Fruit fly (Drosophila melanogaster) whole organism, wandering third instar larva: Measurements from ENCODE around the gene CG1239.

Experiments
- Abd-B ChIP-seq: fragments of >200 bp; optimal IDR thresholded peaks from 2 replicates; lab custom pipeline; 2017; ENCODE audit warnings: missing biosample characterization, missing genetic modification characterization
- CG32264 ChIP-seq: fragments of 200-800 bp; sonication (Bioruptor generic); optimal IDR thresholded peaks from 2 replicates; lab custom pipeline; 2016; ENCODE audit warnings: missing biosample characterization, missing genetic modification characterization
- CG9705 ChIP-seq: fragments of 200-800 bp; sonication (Bioruptor generic); optimal IDR thresholded peaks from 2 replicates; lab custom pipeline; 2018; ENCODE audit warnings: missing biosample characterization, mild to moderate bottlenecking, missing genetic modification characterization
- CrebA ChIP-seq: fragments of 200-800 bp; sonication (Bioruptor generic); optimal IDR thresholded peaks from 2 replicates; lab custom pipeline; 2016; ENCODE audit warnings: missing biosample characterization, mild to moderate bottlenecking, missing genetic modification characterization, borderline replicate concordance
- Dfd ChIP-seq: fragments of >200 bp; optimal IDR thresholded peaks from 2 replicates; lab custom pipeline; 2017; ENCODE audit warnings: missing biosample characterization, missing genetic modification characterization
- Dif ChIP-seq: fragments of 200-275, 200-300 bp; sonication (Bioruptor generic); optimal IDR thresholded peaks from 2 replicates; lab custom pipeline; 2018; ENCODE audit warnings: missing biosample characterization, missing genetic modification characterization; ENCODE audit not compliant: partially characterized antibody
- GATAd ChIP-seq: sonication (Bioruptor generic); optimal IDR thresholded peaks from 2 replicates; lab custom pipeline; 2016; ENCODE audit warnings: missing biosample characterization, missing genetic modification characterization
- HLH106 ChIP-seq: fragments of 200-800 bp; optimal IDR thresholded peaks from 3 replicates; lab custom pipeline; 2019; ENCODE audit warnings: missing biosample characterization, mild to moderate bottlenecking, missing genetic modification characterization, moderate library complexity
- Hnf4 ChIP-seq: fragments of 200-800 bp; sonication (Bioruptor generic); optimal IDR thresholded peaks from 2 replicates; lab custom pipeline; 2016; ENCODE audit warnings: missing biosample characterization, mild to moderate bottlenecking, missing genetic modification characterization
- Hr78 ChIP-seq: fragments of >200 bp; optimal IDR thresholded peaks from 2 replicates; lab custom pipeline; 2017; ENCODE audit warnings: missing biosample characterization, missing genetic modification characterization
- Hr83 ChIP-seq: fragments of 200-300 bp; sonication (Bioruptor generic); optimal IDR thresholded peaks from 2 replicates; lab custom pipeline; 2016; ENCODE audit warnings: missing biosample characterization, mild to moderate bottlenecking, missing genetic modification characterization, moderate library complexity; ENCODE audit not compliant: poor library complexity, severe bottlenecking
- Jra ChIP-seq: sonication (Bioruptor generic); optimal IDR thresholded peaks from 2 replicates; lab custom pipeline; 2016; ENCODE audit warnings: missing biosample characterization, missing genetic modification characterization
- Mio ChIP-seq: sonication (Bioruptor generic); optimal IDR thresholded peaks from 2 replicates; lab custom pipeline; 2016; ENCODE audit warnings: missing biosample characterization, missing genetic modification characterization
- Myc ChIP-seq: fragments of >200 bp; optimal IDR thresholded peaks from 2 replicates; lab custom pipeline; 2017
- N ChIP-seq: fragments of >200 bp; optimal IDR thresholded peaks from 2 replicates; lab custom pipeline; 2018; ENCODE audit warnings: missing biosample characterization, missing external identifiers, missing genetic modification characterization
- OdsH ChIP-seq: fragments of 200-800 bp; sonication (Bioruptor generic); optimal IDR thresholded peaks from 2 replicates; lab custom pipeline; 2016; ENCODE audit warnings: missing biosample characterization, mild to moderate bottlenecking, missing genetic modification characterization
- Rel ChIP-seq, 2 experiments: fragments of 200-800 bp; sonication (Bioruptor generic) in 1 of 2; optimal IDR thresholded peaks; 2 replicates in 1 of 2; 3 replicates in 1 of 2; lab custom pipeline; 2016 to 2019; ENCODE audit warnings: mild to moderate bottlenecking in 2 of 2, missing biosample characterization in 2 of 2, missing genetic modification characterization in 2 of 2, moderate library complexity in 1 of 2
- Sp1 ChIP-seq: fragments of 200-800 bp; sonication (Bioruptor generic); optimal IDR thresholded peaks from 3 replicates; lab custom pipeline; 2019; ENCODE audit warnings: missing biosample characterization, mild to moderate bottlenecking, missing genetic modification characterization, moderate library complexity
- br ChIP-seq: fragments of 200-800 bp; sonication (Bioruptor generic); optimal IDR thresholded peaks from 2 replicates; lab custom pipeline; 2016; ENCODE audit warnings: missing biosample characterization, missing genetic modification characterization
- brk ChIP-seq: fragments of 200-800 bp; sonication (Bioruptor generic); optimal IDR thresholded peaks from 2 replicates; lab custom pipeline; 2016; ENCODE audit warnings: missing biosample characterization, mild to moderate bottlenecking, missing genetic modification characterization
- dl ChIP-seq, 2 experiments: fragments of 175-275, 200-275 bp in 1 of 2; fragments of 200-275 bp in 1 of 2; sonication (Bioruptor generic); optimal IDR thresholded peaks; lab custom pipeline; 2018; ENCODE audit warnings: mild to moderate bottlenecking in 2 of 2, missing biosample characterization in 2 of 2, missing genetic modification characterization in 2 of 2, moderate library complexity in 2 of 2; ENCODE audit not compliant: partially characterized antibody in 2 of 2, insufficient read depth in 1 of 2
- dmrt93B ChIP-seq: fragments of 200-800 bp; sonication (Bioruptor generic); optimal IDR thresholded peaks from 2 replicates; lab custom pipeline; 2018; ENCODE audit warnings: missing biosample characterization, mild to moderate bottlenecking, missing genetic modification characterization
- dsf ChIP-seq: sonication (Bioruptor generic); optimal IDR thresholded peaks from 2 replicates; lab custom pipeline; 2016; ENCODE audit warnings: missing biosample characterization, missing genetic modification characterization, borderline replicate concordance
- ey ChIP-seq: fragments of 200-800 bp; sonication (Bioruptor generic); optimal IDR thresholded peaks from 2 replicates; lab custom pipeline; 2016; ENCODE audit warnings: missing biosample characterization, missing genetic modification characterization
- foxo ChIP-seq, 2 experiments: fragments of 200-800 bp; sonication (Bioruptor generic); optimal IDR thresholded peaks; 2 replicates in 1 of 2; 3 replicates in 1 of 2; lab custom pipeline; 2016 to 2017; ENCODE audit warnings: missing biosample characterization in 2 of 2, missing genetic modification characterization in 2 of 2
- fru ChIP-seq: fragments of 200-800 bp; sonication (Bioruptor generic); optimal IDR thresholded peaks from 3 replicates; lab custom pipeline; 2016; ENCODE audit warnings: missing biosample characterization, mild to moderate bottlenecking, missing genetic modification characterization
- h ChIP-seq: fragments of 200-800 bp; sonication (Bioruptor generic); optimal IDR thresholded peaks from 3 replicates; lab custom pipeline; 2016; ENCODE audit warnings: missing biosample characterization, mild to moderate bottlenecking, missing genetic modification characterization
- jim ChIP-seq: fragments of 175-275, 200-325 bp; sonication (Bioruptor generic); optimal IDR thresholded peaks from 2 replicates; lab custom pipeline; 2016; ENCODE audit warnings: missing biosample characterization, mild to moderate bottlenecking, missing genetic modification characterization
- lola ChIP-seq: fragments of >200 bp; optimal IDR thresholded peaks from 2 replicates; lab custom pipeline; 2017; ENCODE audit warnings: missing biosample characterization, missing genetic modification characterization
- pan ChIP-seq: fragments of >200 bp; optimal IDR thresholded peaks from 2 replicates; lab custom pipeline; 2017
- psq ChIP-seq: fragments of 200-800 bp; sonication (Bioruptor generic); optimal IDR thresholded peaks from 3 replicates; lab custom pipeline; 2017; ENCODE audit warnings: missing biosample characterization, mild to moderate bottlenecking, missing genetic modification characterization, moderate library complexity
- rgr ChIP-seq: fragments of 200-800 bp; sonication (Bioruptor generic); optimal IDR thresholded peaks from 3 replicates; lab custom pipeline; 2016; ENCODE audit warnings: missing biosample characterization, mild to moderate bottlenecking, missing genetic modification characterization
- sage ChIP-seq: fragments of 200-800 bp; sonication (Bioruptor generic); optimal IDR thresholded peaks from 2 replicates; lab custom pipeline; 2016; ENCODE audit warnings: missing biosample characterization, mild to moderate bottlenecking, missing genetic modification characterization
- sv ChIP-seq: fragments of 200-800 bp; sonication (Bioruptor generic); optimal IDR thresholded peaks from 3 replicates; lab custom pipeline; 2016; ENCODE audit warnings: missing biosample characterization, missing genetic modification characterization
- tai ChIP-seq: sonication (Bioruptor generic); optimal IDR thresholded peaks from 2 replicates; lab custom pipeline; 2016; ENCODE audit warnings: missing biosample characterization, missing genetic modification characterization
- usp ChIP-seq: fragments of >200 bp; optimal IDR thresholded peaks from 2 replicates; lab custom pipeline; 2017; ENCODE audit warnings: missing biosample characterization, missing genetic modification characterization
- woc ChIP-seq: sonication (Bioruptor generic); optimal IDR thresholded peaks from 2 replicates; lab custom pipeline; 2016; ENCODE audit warnings: missing biosample characterization, mild to moderate bottlenecking, missing genetic modification characterization

The CG1239 gene

dm6 chr3R:5733181-5733580 lies at the start of gene CG1239:
Gene CG1239 (plus strand): TSS chr3R:5733513.
- TF ChIP-seq CrebA (GFP tag; lab: Kevin White, UChicago) (no peak), Myc (peak; percentile 68)

- TF ChIP-seq Mio (no peak), woc (GFP tag; lab: Kevin White, UChicago) (no peak), Dfd (GFP tag; lab: Kevin White, UChicago) (no peak), Hr78 (GFP tag; lab: Kevin White, UChicago) (no peak), CG32264 (GFP tag; lab: Kevin White, UChicago) (no peak), jim (GFP tag; lab: Kevin White, UChicago) (no peak)
These were observed 48.7 kb upstream of the CG1239 start for dm6 chr3R:5684550-5685118.

dm6 chr3R:5685269-5686048 lies 47.9 kb upstream of the CG1239 start, which contains the start of the genes Rab23 and plx:
Gene Rab23 (minus strand): TSS chr3R:5685434.
Gene plx (plus strand): TSS chr3R:5685855.
- no peak for TF ChIP-seq dl (GFP tag; optimal IDR thresholded peaks at IDR 0.05; lab: Kevin White, UChicago; ENCODE audit: insufficient read depth in 1 of 2, partially characterized antibody in 2 of 2)
- no peak for TF ChIP-seq Mio
- TF ChIP-seq woc (GFP tag; lab: Kevin White, UChicago): no peak
- no peak for TF ChIP-seq jim (GFP tag; lab: Kevin White, UChicago)
- TF ChIP-seq br (GFP tag; lab: Kevin White, UChicago): no peak
- TF ChIP-seq sv (GFP tag; lab: Kevin White, UChicago): no peak
- peak; percentile 51 for TF ChIP-seq Dif
- TF ChIP-seq lola (GFP tag; lab: Kevin White, UChicago): no peak
- peak; percentile 31 for TF ChIP-seq tai
- TF ChIP-seq usp: no peak
- peak; percentile 4 for TF ChIP-seq OdsH
- TF ChIP-seq Sp1: no peak
- TF ChIP-seq Myc: peak; percentile 53
- no peak for TF ChIP-seq sage (GFP tag; lab: Kevin White, UChicago)
- no peak for TF ChIP-seq dmrt93B (GFP tag; lab: Kevin White, UChicago)
- TF ChIP-seq pan (lab: Kevin White, UChicago): no peak
- no peak for TF ChIP-seq N (GFP tag; lab: Kevin White, UChicago)
- TF ChIP-seq rgr (GFP tag; lab: Kevin White, UChicago): peak; percentile 39
- TF ChIP-seq Rel (GFP tag; optimal IDR thresholded peaks at IDR 0.05; lab: Kevin White, UChicago): no peak
- TF ChIP-seq Rel (tag; optimal IDR thresholded peaks at IDR 0.05; lab: Kevin White, UChicago): no peak
- no peak for TF ChIP-seq brk
- no peak for TF ChIP-seq psq (GFP tag; lab: Kevin White, UChicago)
- TF ChIP-seq fru: no peak
- TF ChIP-seq Jra (GFP tag; lab: Kevin White, UChicago): peak; percentile 19
- TF ChIP-seq Hnf4: peak; percentile 54
- TF ChIP-seq h (GFP tag; lab: Kevin White, UChicago): peak; percentile 29
- no peak for TF ChIP-seq Hr78 (GFP tag; lab: Kevin White, UChicago)
- no peak for TF ChIP-seq CG9705 (GFP tag; lab: Kevin White, UChicago)
- no peak for TF ChIP-seq ey
- TF ChIP-seq CrebA (GFP tag; lab: Kevin White, UChicago): no peak
- TF ChIP-seq dsf (GFP tag; lab: Kevin White, UChicago): no peak
- no peak for TF ChIP-seq GATAd
- no peak for TF ChIP-seq CG32264 (GFP tag; lab: Kevin White, UChicago)
- peak in 1 of 2 experiments; percentile 28 for TF ChIP-seq foxo (GFP tag; optimal IDR thresholded peaks at IDR 0.05; lab: Kevin White, UChicago)
- TF ChIP-seq Hr83 (GFP tag; lab: Kevin White, UChicago): no peak
- no peak for TF ChIP-seq Dfd (GFP tag; lab: Kevin White, UChicago)
- no peak for TF ChIP-seq Abd-B (GFP tag; lab: Kevin White, UChicago)
- peak; percentile 18 for TF ChIP-seq HLH106
